Fruit fly (Drosophila melanogaster) S2 (cell line): ENCODE results near the gene Neu2.

Experiments
- CG8478 ChIP-seq: fragments of >200 bp; optimal IDR thresholded peaks from 2 replicates; lab custom pipeline; 2018
- CTCF ChIP-seq, 2 experiments: fragments of >200 bp; optimal IDR thresholded peaks; 2 replicates each; lab custom pipeline; 2018

DNA sequence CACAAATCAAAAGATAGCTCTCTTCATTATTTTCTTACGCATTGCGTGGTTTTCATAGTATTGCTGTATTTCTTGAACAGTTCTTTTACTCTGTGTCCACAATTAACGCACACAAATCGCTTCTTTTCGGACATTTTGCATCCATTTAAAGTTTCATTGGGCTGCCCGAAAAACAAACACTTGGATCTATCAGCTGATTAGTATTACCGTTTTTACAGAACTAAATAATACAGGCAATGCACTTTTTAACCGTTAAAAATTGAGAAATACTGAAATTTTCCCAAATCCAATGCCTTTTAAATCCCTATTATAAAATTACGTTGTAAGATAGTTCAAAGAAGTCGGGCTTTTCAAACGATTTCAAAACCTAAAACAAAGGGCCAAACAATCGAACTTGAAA, 38.7 kb upstream of the Neu2 start, which contains the start of gene Arv1:
- TF ChIP-seq CG8478 (lab: Kevin White, UChicago) (no peak), CTCF (optimal IDR thresholded peaks at IDR 0.05; lab: Kevin White, UChicago) (no peak)
